Worm (Caenorhabditis elegans): Measurements from ENCODE around the gene dhs-25.

ce11 chrX:1495980-1496379, 9.6 kb downstream of the dhs-25 start:
- no peak for TF ChIP-seq F49E8.2 (tag; optimal IDR thresholded peaks at IDR 0.05; ENCODE audit: borderline replicate concordance)
- TF ChIP-seq lir-3 (tag; optimal IDR thresholded peaks at IDR 0.05) = no peak
- TF ChIP-seq egl-43 (GFP tag; IDR thresholded peaks at IDR 0.05) = no peak
- TF ChIP-seq egl-27 (tag; optimal IDR thresholded peaks at IDR 0.05) = no peak
- TF ChIP-seq ztf-11 (tag; optimal IDR thresholded peaks at IDR 0.05) = no peak
- TF ChIP-seq aly-2 (tag; optimal IDR thresholded peaks at IDR 0.05) = no peak
- no peak for TF ChIP-seq pha-4 (GFP tag; IDR thresholded peaks at IDR 0.05)
- TF ChIP-seq pha-4 (tag; optimal IDR thresholded peaks at IDR 0.05) = no peak
- no peak for TF ChIP-seq F26F4.8 (GFP tag; conservative IDR thresholded peaks at IDR 0.05)
- TF ChIP-seq nhr-111 (GFP tag; optimal IDR thresholded peaks at IDR 0.05) = no peak
- TF ChIP-seq daf-8 (GFP tag; IDR thresholded peaks at IDR 0.05) = no peak
